Fruit fly (Drosophila melanogaster) whole organism, prepupa: ENCODE results near the gene CG5768.

Source experiments
- CG10669 ChIP-seq: fragments of 200-800 bp; sonication (Bioruptor generic); optimal IDR thresholded peaks from 3 replicates; lab custom pipeline; 2018; ENCODE audit warnings: missing biosample characterization, mild to moderate bottlenecking, missing genetic modification characterization, moderate library complexity
- CG11294 ChIP-seq: fragments of 200-800 bp; sonication (Bioruptor generic); IDR thresholded peaks from 2 replicates; pipeline ENCODE4 v1.3.6; 2022; ENCODE audit warnings: missing biosample characterization, missing genetic modification characterization
- CG32006 ChIP-seq: fragments of 200-800 bp; sonication (Bioruptor generic); optimal IDR thresholded peaks from 3 replicates; lab custom pipeline; 2017; ENCODE audit warnings: missing biosample characterization, mild to moderate bottlenecking, missing genetic modification characterization
- CG8632 ChIP-seq: fragments of 200-800 bp; sonication (Bioruptor generic); optimal IDR thresholded peaks from 3 replicates; lab custom pipeline; 2016; ENCODE audit warnings: missing biosample characterization, missing genetic modification characterization
- Ets96B ChIP-seq: fragments of 200-800 bp; optimal IDR thresholded peaks from 2 replicates; lab custom pipeline; 2019; ENCODE audit warnings: missing biosample characterization, mild to moderate bottlenecking, missing genetic modification characterization, moderate library complexity
- Gug ChIP-seq: fragments of 200-800 bp; sonication (Bioruptor generic); IDR thresholded peaks from 2 replicates; pipeline ENCODE4 v1.3.6; 2022; ENCODE audit warnings: missing biosample characterization, missing genetic modification characterization
- Hr38 ChIP-seq: sonication (Bioruptor generic); optimal IDR thresholded peaks from 2 replicates; lab custom pipeline; 2016; ENCODE audit warnings: missing biosample characterization, missing genetic modification characterization
- Hr39 ChIP-seq: fragments of 200-800 bp; sonication (Bioruptor generic); optimal IDR thresholded peaks from 2 replicates; lab custom pipeline; 2016; ENCODE audit warnings: missing biosample characterization, missing genetic modification characterization
- Sox15 ChIP-seq: fragments of 200-800 bp; sonication (Bioruptor generic); optimal IDR thresholded peaks from 3 replicates; lab custom pipeline; 2016; ENCODE audit warnings: missing biosample characterization, missing genetic modification characterization
- dac ChIP-seq: fragments of 200-800 bp; sonication (Bioruptor generic); optimal IDR thresholded peaks from 2 replicates; lab custom pipeline; 2017; ENCODE audit warnings: missing biosample characterization, mild to moderate bottlenecking, missing genetic modification characterization
- fd59A ChIP-seq: fragments of 200-800 bp; sonication (Bioruptor generic); optimal IDR thresholded peaks from 2 replicates; lab custom pipeline; 2017; ENCODE audit warnings: missing biosample characterization, mild to moderate bottlenecking, missing genetic modification characterization, missing genetic modification reagents
- net ChIP-seq: fragments of 200-800 bp; sonication (Bioruptor generic); optimal IDR thresholded peaks from 3 replicates; lab custom pipeline; 2016; ENCODE audit warnings: missing biosample characterization, missing genetic modification characterization

DNA sequence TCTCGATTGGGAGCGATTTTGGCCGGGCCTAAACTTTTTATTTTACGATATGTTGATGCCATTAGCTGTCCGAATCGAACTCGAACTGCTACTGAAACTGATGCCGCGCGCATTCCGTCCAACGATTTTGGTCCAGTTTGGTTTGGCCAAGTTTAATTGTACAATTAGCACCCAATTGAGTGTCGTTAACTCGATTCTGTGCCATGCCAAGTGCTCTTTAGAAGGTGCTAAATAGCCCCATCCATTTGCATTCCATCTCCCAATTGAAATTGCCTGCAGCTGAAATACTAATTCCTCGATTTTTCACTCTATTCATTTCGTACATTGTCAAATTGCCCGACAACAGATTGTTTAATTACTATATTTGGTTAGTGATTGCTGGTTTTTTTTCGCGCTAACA is 14.6 kb downstream of the CG5768 start, which contains the start of gene CG17781:
- no peak for TF ChIP-seq Sox15 (GFP tag; lab: Kevin White, UChicago)
- TF ChIP-seq Gug (GFP tag; lab: Robert Waterston, UW): no peak
- no peak for TF ChIP-seq Ets96B (tag; lab: Kevin White, UChicago)
- TF ChIP-seq net (GFP tag; lab: Kevin White, UChicago): no peak
- TF ChIP-seq CG10669 (GFP tag; lab: Kevin White, UChicago): no peak
- TF ChIP-seq CG32006 (GFP tag; lab: Kevin White, UChicago): no peak
- no peak for TF ChIP-seq CG11294 (GFP tag; lab: Robert Waterston, UW)
- TF ChIP-seq fd59A (GFP tag; lab: Kevin White, UChicago): no peak
- TF ChIP-seq Hr39: no peak
- no peak for TF ChIP-seq Hr38
- no peak for TF ChIP-seq CG8632 (GFP tag; lab: Kevin White, UChicago)
- no peak for TF ChIP-seq dac (GFP tag; lab: Kevin White, UChicago)
